Fruit fly (Drosophila melanogaster): Measurements from ENCODE around the gene CG11396.

dm6 chr3L:20827962-20828361 is 40.0 kb upstream of the CG11396 start:
- TF ChIP-seq EcR (GFP tag; optimal IDR thresholded peaks at IDR 0.05) (no peak), CG8478 (optimal IDR thresholded peaks at IDR 0.05) (no peak), usp (GFP tag; optimal IDR thresholded peaks at IDR 0.05) (no peak)

Measured in whole organism.